ENCODE assay signal across 2 worm cellular contexts in the genomic region with DNA sequence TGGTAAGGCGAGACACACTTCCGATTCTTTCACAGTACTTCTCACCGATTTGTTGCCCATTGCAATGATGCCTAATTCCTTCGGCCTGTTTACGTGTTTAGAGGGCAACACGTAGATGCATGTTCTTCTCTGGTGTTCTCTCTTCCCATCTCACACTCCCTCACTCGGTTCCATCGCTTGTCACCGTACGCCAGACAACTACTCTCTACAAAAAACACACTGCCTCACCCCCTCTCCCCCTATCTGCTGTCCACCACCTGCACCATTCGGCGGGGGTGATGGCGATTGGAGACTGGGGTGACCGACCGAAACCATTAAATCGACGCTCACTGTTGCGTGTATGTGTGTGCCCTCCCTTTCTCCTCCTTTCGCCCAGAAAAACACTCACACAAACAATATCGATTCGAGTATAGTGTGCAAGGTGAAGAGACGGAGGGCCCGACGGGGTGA.
TF ChIP-seq lines count a peak whose summit lies in the region.

No protein-coding gene starts in this region.

TF ChIP-seq in whole organism, L4 larva, 104 proteins besides CTCF, POLR2A, EP300 and RAD21 (continued from another document):
- TF ChIP-seq ceh-62 (tag; optimal IDR thresholded peaks at IDR 0.05; lab: Kevin White, UChicago), result no peak
- peak; percentile 36 for TF ChIP-seq rbr-2 (tag; optimal IDR thresholded peaks at IDR 0.05; lab: Kevin White, UChicago)
- no peak for TF ChIP-seq lir-3 (tag; optimal IDR thresholded peaks at IDR 0.05; lab: Kevin White, UChicago)
- TF ChIP-seq zip-2 (tag; optimal IDR thresholded peaks at IDR 0.05; lab: Kevin White, UChicago), result peak; percentile 4
- peak; percentile 48; the same call in 1 of the 2 replicates for TF ChIP-seq hmg-1.1 (GFP tag; IDR thresholded peaks at IDR 0.05; lab: Robert Waterston, UW)
- TF ChIP-seq madf-9 (GFP tag; conservative IDR thresholded peaks at IDR 0.05; lab: Robert Waterston, UW), result no peak
- no peak for TF ChIP-seq pqm-1 (tag; optimal IDR thresholded peaks at IDR 0.05; lab: Kevin White, UChicago)
- TF ChIP-seq nhr-48 (tag; optimal IDR thresholded peaks at IDR 0.05; lab: Kevin White, UChicago), result peak; percentile 39
- TF ChIP-seq dve-1 (tag; optimal IDR thresholded peaks at IDR 0.05; lab: Kevin White, UChicago; ENCODE audit: insufficient read depth), result peak; percentile 8

TF ChIP-seq in whole organism, late embryonic, 69 proteins besides CTCF, POLR2A, EP300 and RAD21 (continued from another document):
- no peak for TF ChIP-seq mec-3 (tag; optimal IDR thresholded peaks at IDR 0.05; lab: Kevin White, UChicago; ENCODE audit: borderline replicate concordance)
- peak; percentile 90 for TF ChIP-seq ref-2 (tag; optimal IDR thresholded peaks at IDR 0.05; lab: Kevin White, UChicago)
- TF ChIP-seq pha-4 (tag; optimal IDR thresholded peaks at IDR 0.05; lab: Kevin White, UChicago), result no peak
- TF ChIP-seq ceh-34 (tag; optimal IDR thresholded peaks at IDR 0.05; lab: Kevin White, UChicago), result peak; percentile 43
- TF ChIP-seq ets-4 (tag; optimal IDR thresholded peaks at IDR 0.05; lab: Kevin White, UChicago), result no peak
- no peak for TF ChIP-seq fax-1 (tag; optimal IDR thresholded peaks at IDR 0.05; lab: Kevin White, UChicago)
- TF ChIP-seq odd-2 (tag; optimal IDR thresholded peaks at IDR 0.05; lab: Kevin White, UChicago), result no peak
- no peak for TF ChIP-seq ttx-3 (tag; optimal IDR thresholded peaks at IDR 0.05; lab: Kevin White, UChicago)
- peak; percentile 86 for TF ChIP-seq tbx-2 (tag; optimal IDR thresholded peaks at IDR 0.05; lab: Kevin White, UChicago)
- TF ChIP-seq sox-2 (GFP tag; IDR thresholded peaks at IDR 0.05; lab: Robert Waterston, UW), result no peak; the same call in 1 of the 2 replicates
- TF ChIP-seq ceh-9 (tag; optimal IDR thresholded peaks at IDR 0.05; lab: Kevin White, UChicago), result no peak
- peak; percentile 82 for TF ChIP-seq sdc-2 (tag; optimal IDR thresholded peaks at IDR 0.05; lab: Kevin White, UChicago)
- peak; percentile 73 for TF ChIP-seq ceh-31 (tag; optimal IDR thresholded peaks at IDR 0.05; lab: Kevin White, UChicago)
- TF ChIP-seq F13H6.1 (tag; optimal IDR thresholded peaks at IDR 0.05; lab: Kevin White, UChicago), result peak; percentile 23
- peak; percentile 46 for TF ChIP-seq hlh-30 (tag; optimal IDR thresholded peaks at IDR 0.05; lab: Kevin White, UChicago; ENCODE audit: insufficient read depth)
- no peak for TF ChIP-seq ztf-16 (tag; optimal IDR thresholded peaks at IDR 0.05; lab: Kevin White, UChicago)
- TF ChIP-seq dmd-4 (tag; optimal IDR thresholded peaks at IDR 0.05; lab: Kevin White, UChicago; ENCODE audit: borderline replicate concordance), result no peak
- no peak for TF ChIP-seq nhr-11 (tag; optimal IDR thresholded peaks at IDR 0.05; lab: Kevin White, UChicago)
- TF ChIP-seq ceh-2 (tag; optimal IDR thresholded peaks at IDR 0.05; lab: Kevin White, UChicago), result peak; percentile 37
- no peak for TF ChIP-seq fkh-6 (tag; optimal IDR thresholded peaks at IDR 0.05; lab: Kevin White, UChicago)
- peak; percentile 25 for TF ChIP-seq nhr-232 (tag; optimal IDR thresholded peaks at IDR 0.05; lab: Kevin White, UChicago)
- TF ChIP-seq che-1 (tag; optimal IDR thresholded peaks at IDR 0.05; lab: Kevin White, UChicago), result no peak
- TF ChIP-seq ceh-6 (GFP tag; optimal IDR thresholded peaks at IDR 0.05; lab: Kevin White, UChicago), result peak; percentile 44
- no peak for TF ChIP-seq pha-2 (tag; optimal IDR thresholded peaks at IDR 0.05; lab: Kevin White, UChicago)
- TF ChIP-seq ceh-30 (tag; optimal IDR thresholded peaks at IDR 0.05; lab: Kevin White, UChicago), result no peak
- no peak for TF ChIP-seq unc-55 (GFP tag; optimal IDR thresholded peaks at IDR 0.05; lab: Kevin White, UChicago)
- TF ChIP-seq tbx-7 (tag; optimal IDR thresholded peaks at IDR 0.05; lab: Kevin White, UChicago), result no peak
- no peak for TF ChIP-seq lim-6 (tag; optimal IDR thresholded peaks at IDR 0.05; lab: Kevin White, UChicago)
- TF ChIP-seq gmeb-2 (tag; optimal IDR thresholded peaks at IDR 0.05; lab: Kevin White, UChicago), result no peak
- no peak for TF ChIP-seq ceh-19 (GFP tag; optimal IDR thresholded peaks at IDR 0.05; lab: Kevin White, UChicago)
- no peak for TF ChIP-seq unc-42 (tag; optimal IDR thresholded peaks at IDR 0.05; lab: Kevin White, UChicago)
- no peak for TF ChIP-seq pat-9 (tag; optimal IDR thresholded peaks at IDR 0.05; lab: Kevin White, UChicago)
- peak; percentile 54 for TF ChIP-seq T23F11.4 (GFP tag; optimal IDR thresholded peaks at IDR 0.05; lab: Kevin White, UChicago)
- no peak for TF ChIP-seq pqm-1 (tag; optimal IDR thresholded peaks at IDR 0.05; lab: Kevin White, UChicago)
- peak; percentile 55 for TF ChIP-seq ceh-48 (tag; optimal IDR thresholded peaks at IDR 0.05; lab: Kevin White, UChicago)
- peak; percentile 25 for TF ChIP-seq sox-4 (tag; optimal IDR thresholded peaks at IDR 0.05; lab: Kevin White, UChicago)
- TF ChIP-seq K09A11.1 (tag; optimal IDR thresholded peaks at IDR 0.05; lab: Kevin White, UChicago; ENCODE audit: insufficient read depth), result no peak
- no peak for TF ChIP-seq ahr-1 (tag; optimal IDR thresholded peaks at IDR 0.05; lab: Kevin White, UChicago)
- no peak for TF ChIP-seq fkh-10 (GFP tag; optimal IDR thresholded peaks at IDR 0.05; lab: Kevin White, UChicago)
- peak; percentile 27 for TF ChIP-seq C08G9.2 (tag; optimal IDR thresholded peaks at IDR 0.05; lab: Kevin White, UChicago)
- peak; percentile 16 for TF ChIP-seq eyg-1 (tag; optimal IDR thresholded peaks at IDR 0.05; lab: Kevin White, UChicago)
- TF ChIP-seq rnt-1 (tag; optimal IDR thresholded peaks at IDR 0.05; lab: Kevin White, UChicago), result peak; percentile 57
- no peak for TF ChIP-seq C38D4.7 (GFP tag; optimal IDR thresholded peaks at IDR 0.05; lab: Kevin White, UChicago)
- TF ChIP-seq ceh-18 (tag; optimal IDR thresholded peaks at IDR 0.05; lab: Kevin White, UChicago), result peak; percentile 61
TF ChIP-seq in whole organism, late embryonic: peak in this region for 25.
